Worm (Caenorhabditis elegans): ENCODE measurements around the gene pgl-3.

DNA sequence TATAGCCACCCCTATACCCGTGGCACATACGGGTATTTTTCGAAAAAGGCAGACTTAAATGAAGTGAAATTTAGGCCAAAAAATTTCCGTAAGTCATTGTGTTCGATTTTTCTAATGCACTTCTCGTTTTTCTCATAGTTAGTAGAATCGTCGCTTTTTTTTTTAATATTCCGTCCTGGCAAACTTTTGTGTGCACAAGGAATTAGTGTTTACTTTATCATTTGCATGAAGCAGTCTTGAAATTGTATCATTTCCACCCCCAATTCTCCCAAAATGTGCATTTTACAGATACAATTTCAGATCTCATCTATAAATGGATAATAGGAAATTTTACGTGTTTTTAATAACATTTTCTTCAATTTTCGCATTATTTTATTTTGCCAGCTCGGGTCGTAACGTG, 5.5 kb upstream of the pgl-3 start, which contains the start of gene C18G1.6:
- TF ChIP-seq dmd-4 (tag; optimal IDR thresholded peaks at IDR 0.05) = no peak
- no peak for TF ChIP-seq zag-1 (tag; optimal IDR thresholded peaks at IDR 0.05)
- TF ChIP-seq unc-39 (tag; optimal IDR thresholded peaks at IDR 0.05) = no peak
- TF ChIP-seq unc-62 (GFP tag; optimal IDR thresholded peaks at IDR 0.05) = no peak
- TF ChIP-seq lin-39 (tag; optimal IDR thresholded peaks at IDR 0.05) = no peak
- no peak for TF ChIP-seq ama-1 (optimal IDR thresholded peaks at IDR 0.05)
- no peak for TF ChIP-seq fos-1 (tag; optimal IDR thresholded peaks at IDR 0.05)
- no peak for TF ChIP-seq nhr-23 (tag; optimal IDR thresholded peaks at IDR 0.05)
- no peak for TF ChIP-seq Y55F3AM.14 (GFP tag; optimal IDR thresholded peaks at IDR 0.05)
- no peak for TF ChIP-seq skn-1 (tag; optimal IDR thresholded peaks at IDR 0.05)
- TF ChIP-seq ZK546.5 (tag; optimal IDR thresholded peaks at IDR 0.05) = no peak
- no peak for TF ChIP-seq egl-27 (tag; optimal IDR thresholded peaks at IDR 0.05)
- no peak for TF ChIP-seq nhr-77 (tag; optimal IDR thresholded peaks at IDR 0.05)
